Fruit fly (Drosophila melanogaster) whole organism, embryonic: ENCODE results near the gene CG3652.
A peak's percentile ranks its signal among the peaks of the same experiment; 100 is the strongest.

Source experiments
- Atf-2 ChIP-seq: fragments of 200-800 bp; sonication (Bioruptor generic); optimal IDR thresholded peaks from 2 replicates; lab custom pipeline; 2016; ENCODE audit warnings: missing biosample characterization, missing genetic modification characterization
- CG10321 ChIP-seq: fragments of 200-800 bp; sonication (Bioruptor generic); IDR thresholded peaks from 2 replicates; pipeline ENCODE4 v1.3.6; 2022; ENCODE audit warnings: missing biosample characterization, missing genetic modification characterization
- CG13624 ChIP-seq: fragments of 200-800 bp; sonication (Bioruptor generic); optimal IDR thresholded peaks from 2 replicates; lab custom pipeline; 2016; ENCODE audit warnings: missing biosample characterization, missing genetic modification characterization
- CG13894 ChIP-seq: fragments of 200-800 bp; sonication (Bioruptor generic); optimal IDR thresholded peaks from 3 replicates; lab custom pipeline; 2018; ENCODE audit warnings: missing biosample characterization, mild to moderate bottlenecking, missing genetic modification characterization, moderate library complexity
- CG15073 ChIP-seq: fragments of 200-800 bp; sonication (Bioruptor generic); optimal IDR thresholded peaks from 2 replicates; lab custom pipeline; 2016; ENCODE audit warnings: missing biosample characterization, missing genetic modification characterization
- CG16815 ChIP-seq: fragments of 200-800 bp; sonication (Bioruptor generic); optimal IDR thresholded peaks from 3 replicates; lab custom pipeline; 2017; ENCODE audit warnings: missing biosample characterization, mild to moderate bottlenecking, missing genetic modification characterization
- CG18619 ChIP-seq: fragments of 200-800 bp; sonication (Bioruptor generic); optimal IDR thresholded peaks from 3 replicates; lab custom pipeline; 2017; ENCODE audit warnings: missing biosample characterization, mild to moderate bottlenecking, missing genetic modification characterization
- CG3065 ChIP-seq: fragments of 200-800 bp; sonication (Bioruptor generic); optimal IDR thresholded peaks from 2 replicates; lab custom pipeline; 2016; ENCODE audit warnings: missing biosample characterization, missing genetic modification characterization
- CG3163 ChIP-seq: fragments of 200-800 bp; sonication (Bioruptor generic); optimal IDR thresholded peaks from 3 replicates; lab custom pipeline; 2016; ENCODE audit warnings: missing biosample characterization, missing genetic modification characterization
- CG34224 ChIP-seq: fragments of 200-800 bp; sonication (Bioruptor generic); IDR thresholded peaks from 3 replicates; pipeline ENCODE4 v1.3.6; 2022; ENCODE audit warnings: missing biosample characterization, missing genetic modification characterization; ENCODE audit not compliant: partially characterized antibody
- CG3995 ChIP-seq: fragments of 200-800 bp; sonication (Bioruptor generic); optimal IDR thresholded peaks from 3 replicates; lab custom pipeline; 2016; ENCODE audit warnings: missing biosample characterization, missing genetic modification characterization
- CG4854 ChIP-seq: fragments of 200-800 bp; sonication (Bioruptor generic); optimal IDR thresholded peaks from 2 replicates; lab custom pipeline; 2016; ENCODE audit warnings: missing biosample characterization, missing genetic modification characterization, inconsistent platforms
- CTCF ChIP-seq: fragments of 200-800 bp; sonication (Bioruptor generic); optimal IDR thresholded peaks from 2 replicates; lab custom pipeline; 2017; ENCODE audit warnings: missing biosample characterization, mild to moderate bottlenecking, missing genetic modification characterization, moderate library complexity
- CkIIα-i1 ChIP-seq: fragments of 200-800 bp; sonication (Bioruptor generic); IDR thresholded peaks from 2 replicates; pipeline ENCODE4 v1.3.6; 2022; ENCODE audit warnings: missing biosample characterization, missing genetic modification characterization
- E2f2 ChIP-seq: fragments of 200-800 bp; sonication (Bioruptor generic); IDR thresholded peaks from 2 replicates; pipeline ENCODE4 v1.3.6; 2022; ENCODE audit warnings: missing biosample characterization, missing genetic modification characterization
- Fer3 ChIP-seq: fragments of 200-800 bp; sonication (Bioruptor generic); optimal IDR thresholded peaks from 2 replicates; lab custom pipeline; 2018; ENCODE audit warnings: missing biosample characterization, mild to moderate bottlenecking, missing genetic modification characterization, moderate library complexity
- H15 ChIP-seq: fragments of 200-800 bp; sonication (Bioruptor generic); IDR thresholded peaks from 3 replicates; pipeline ENCODE4 v1.3.6; 2022; ENCODE audit warnings: missing biosample characterization, missing genetic modification characterization
- HLH3B ChIP-seq: fragments of 200-800 bp; sonication (Bioruptor generic); IDR thresholded peaks from 2 replicates; pipeline ENCODE4 v1.3.6; 2022; ENCODE audit warnings: missing biosample characterization, missing genetic modification characterization
- HmgZ ChIP-seq: fragments of 200-800 bp; sonication (Bioruptor generic); optimal IDR thresholded peaks from 2 replicates; lab custom pipeline; 2018; ENCODE audit warnings: missing biosample characterization, mild to moderate bottlenecking, missing genetic modification characterization
- Max ChIP-seq: fragments of 200-800 bp; sonication (Bioruptor generic); optimal IDR thresholded peaks from 2 replicates; lab custom pipeline; 2016; ENCODE audit warnings: missing biosample characterization, mild to moderate bottlenecking, missing genetic modification characterization
- Meics ChIP-seq: fragments of 200-800 bp; sonication (Bioruptor generic); optimal IDR thresholded peaks from 2 replicates; lab custom pipeline; 2017; ENCODE audit warnings: missing biosample characterization, mild to moderate bottlenecking, missing genetic modification characterization
- Opbp ChIP-seq: fragments of 200-800 bp; sonication (Bioruptor generic); IDR thresholded peaks from 3 replicates; pipeline ENCODE4 v1.3.6; 2022; ENCODE audit warnings: missing biosample characterization, missing genetic modification characterization; ENCODE audit not compliant: partially characterized antibody
- Spps ChIP-seq: fragments of 200-800 bp; sonication (Bioruptor generic); optimal IDR thresholded peaks from 2 replicates; lab custom pipeline; 2018; ENCODE audit warnings: missing biosample characterization, mild to moderate bottlenecking, missing genetic modification characterization
- Trl ChIP-seq, 3 experiments: fragments of >200 bp in 2 of 3; fragments of 200-800 bp in 1 of 3; sonication (Bioruptor generic) in 1 of 3; optimal IDR thresholded peaks; 2 replicates in 1 of 3; 3 replicates in 2 of 3; lab custom pipeline; 2016 to 2017; ENCODE audit warnings: missing biosample characterization in 1 of 3, missing genetic modification characterization in 1 of 3
- aop ChIP-seq: fragments of 200-800 bp; sonication (Bioruptor generic); IDR thresholded peaks from 2 replicates; pipeline ENCODE4 v1.3.6; 2022; ENCODE audit warnings: missing biosample characterization, missing genetic modification characterization
- ara ChIP-seq: fragments of 200-800 bp; sonication (Bioruptor generic); IDR thresholded peaks from 2 replicates; pipeline ENCODE4 v1.3.6; 2022; ENCODE audit warnings: missing biosample characterization, missing genetic modification characterization
- bbx ChIP-seq: fragments of 200-800 bp; sonication (Bioruptor generic); IDR thresholded peaks from 2 replicates; pipeline ENCODE4 v1.3.6; 2022; ENCODE audit warnings: missing biosample characterization, missing genetic modification characterization; ENCODE audit not compliant: partially characterized antibody
- crc ChIP-seq: fragments of 200-800 bp; sonication (Bioruptor generic); optimal IDR thresholded peaks from 2 replicates; lab custom pipeline; 2016; ENCODE audit warnings: missing biosample characterization, missing genetic modification characterization
- danr ChIP-seq: fragments of 200-800 bp; sonication (Bioruptor generic); IDR thresholded peaks from 2 replicates; pipeline ENCODE4 v1.3.6; 2022; ENCODE audit warnings: missing biosample characterization, missing genetic modification characterization
- fru ChIP-seq: fragments of >200 bp; optimal IDR thresholded peaks from 2 replicates; lab custom pipeline; 2017
- ftz-f1 ChIP-seq: fragments of 200-800 bp; sonication (Bioruptor generic); optimal IDR thresholded peaks from 2 replicates; lab custom pipeline; 2016; ENCODE audit warnings: missing biosample characterization, missing genetic modification characterization
- grau ChIP-seq: fragments of 200-800 bp; optimal IDR thresholded peaks from 3 replicates; lab custom pipeline; 2019; ENCODE audit warnings: missing biosample characterization, mild to moderate bottlenecking, missing genetic modification characterization, moderate library complexity
- hb ChIP-seq: fragments of 200-800 bp; sonication (Bioruptor generic); IDR thresholded peaks from 3 replicates; pipeline ENCODE4 v1.3.6; 2022; ENCODE audit warnings: missing biosample characterization, missing genetic modification characterization; ENCODE audit not compliant: partially characterized antibody
- ind ChIP-seq: fragments of 200-800 bp; sonication (Bioruptor generic); optimal IDR thresholded peaks from 3 replicates; lab custom pipeline; 2016; ENCODE audit warnings: missing biosample characterization, missing genetic modification characterization
- jumu ChIP-seq: fragments of 200-800 bp; sonication (Bioruptor generic); optimal IDR thresholded peaks from 3 replicates; lab custom pipeline; 2016; ENCODE audit warnings: missing biosample characterization, missing genetic modification characterization
- lab ChIP-seq: fragments of 200-800 bp; sonication (Bioruptor generic); optimal IDR thresholded peaks from 3 replicates; lab custom pipeline; 2017; ENCODE audit warnings: missing biosample characterization, missing genetic modification characterization, mild to moderate bottlenecking, moderate library complexity, missing genetic modification reagents
- lola ChIP-seq, 3 experiments: fragments of >200 bp in 2 of 3; fragments of 200-800 bp in 1 of 3; sonication (Bioruptor generic) in 1 of 3; optimal IDR thresholded peaks; 2 replicates each; lab custom pipeline; 2017 to 2019; ENCODE audit warnings: missing biosample characterization in 3 of 3, missing genetic modification characterization in 3 of 3, mild to moderate bottlenecking in 1 of 3, moderate library complexity in 1 of 3
- otp ChIP-seq: fragments of 200-800 bp; sonication (Bioruptor generic); IDR thresholded peaks from 3 replicates; pipeline ENCODE4, ENCODE4 v1.3.6; 2022; ENCODE audit warnings: missing biosample characterization, missing genetic modification characterization
- psq ChIP-seq: fragments of 200-800 bp; sonication (Bioruptor generic); optimal IDR thresholded peaks from 2 replicates; lab custom pipeline; 2017; ENCODE audit warnings: missing biosample characterization, missing genetic modification characterization
- run ChIP-seq: fragments of 200-800 bp; sonication (Bioruptor generic); optimal IDR thresholded peaks from 3 replicates; lab custom pipeline; 2018; ENCODE audit warnings: missing biosample characterization, mild to moderate bottlenecking, missing genetic modification characterization
- sc ChIP-seq, 3 experiments: fragments of >200 bp in 2 of 3; fragments of 200-800 bp in 1 of 3; sonication (Bioruptor generic) in 1 of 3; optimal IDR thresholded peaks; 2 replicates in 2 of 3; 3 replicates in 1 of 3; lab custom pipeline; 2017; ENCODE audit warnings: mild to moderate bottlenecking in 1 of 3, missing biosample characterization in 1 of 3, missing genetic modification characterization in 1 of 3, missing genetic modification reagents in 1 of 3
- sisA ChIP-seq: fragments of 200-800 bp; sonication (Bioruptor generic); IDR thresholded peaks from 2 replicates; pipeline ENCODE4 v1.3.6; 2022; ENCODE audit warnings: missing biosample characterization, missing genetic modification characterization
- sob ChIP-seq: fragments of 200-800 bp; sonication (Bioruptor generic); IDR thresholded peaks from 2 replicates; pipeline ENCODE4 v1.3.6; 2022; ENCODE audit warnings: missing biosample characterization, missing genetic modification characterization
- tll ChIP-seq, 2 experiments: fragments of 200-800 bp in 1 of 2; fragments of >200 bp in 1 of 2; sonication (Bioruptor generic) in 1 of 2; optimal IDR thresholded peaks; 2 replicates each; lab custom pipeline; 2017 to 2019; ENCODE audit warnings: missing biosample characterization in 2 of 2, missing genetic modification characterization in 2 of 2, mild to moderate bottlenecking in 1 of 2, moderate library complexity in 1 of 2
- unc-4 ChIP-seq: fragments of 200-800 bp; sonication (Bioruptor generic); IDR thresholded peaks from 2 replicates; pipeline ENCODE4 v1.3.6; 2022; ENCODE audit warnings: missing biosample characterization, missing genetic modification characterization; ENCODE audit not compliant: partially characterized antibody
- usp ChIP-seq: fragments of >200 bp; optimal IDR thresholded peaks from 2 replicates; lab custom pipeline; 2017; ENCODE audit warnings: missing biosample characterization, missing genetic modification characterization

The CG3652 gene

dm6 chr2L:4372802-4373570 lies 20.7 kb downstream of the CG3652 start (continued):
- no peak for TF ChIP-seq hb (GFP tag; lab: Robert Waterston, UW)
- TF ChIP-seq Fer3 (tag; lab: Kevin White, UChicago): no peak
- no peak for TF ChIP-seq bbx (GFP tag; lab: Robert Waterston, UW)
- no peak for TF ChIP-seq CG13624
- no peak for TF ChIP-seq sisA (GFP tag; lab: Robert Waterston, UW)
- TF ChIP-seq Trl (optimal IDR thresholded peaks at IDR 0.05; lab: Kevin White, UChicago): no peak
- TF ChIP-seq Trl (GFP tag; optimal IDR thresholded peaks at IDR 0.05; lab: Kevin White, UChicago): no peak
- TF ChIP-seq aop (GFP tag; lab: Robert Waterston, UW): no peak

- TF ChIP-seq usp (GFP tag; lab: Kevin White, UChicago) (no peak), CG4854 (GFP tag; lab: Kevin White, UChicago) (no peak), CG13624 (no peak), CG16815 (GFP tag; lab: Kevin White, UChicago) (peak; percentile 62), sob (no peak), Atf-2 (GFP tag; lab: Kevin White, UChicago) (no peak), psq (GFP tag; lab: Kevin White, UChicago) (no peak), run (tag; lab: Kevin White, UChicago) (peak; percentile 47), fru (lab: Kevin White, UChicago) (no peak), jumu (GFP tag; lab: Kevin White, UChicago) (no peak), CTCF (GFP tag; lab: Kevin White, UChicago) (peak; percentile 16), sc (optimal IDR thresholded peaks at IDR 0.05; lab: Kevin White, UChicago) (no peak), sc (GFP tag; optimal IDR thresholded peaks at IDR 0.05; lab: Kevin White, UChicago) (peak; percentile 64), crc (GFP tag; lab: Kevin White, UChicago) (no peak), CkIIα-i1 (GFP tag; lab: Robert Waterston, UW) (no peak), otp (no peak), CG3995 (no peak), ind (GFP tag; lab: Kevin White, UChicago) (peak; percentile 44), Opbp (GFP tag; lab: Robert Waterston, UW) (peak; percentile 53; the same call in 1 of the 3 replicates), CG13894 (tag; lab: Kevin White, UChicago) (no peak), danr (no peak), Meics (peak; percentile 28), HLH3B (GFP tag; lab: Robert Waterston, UW) (0 out of 2 replicates have a peak, but pooled peaks have one; percentile 5), E2f2 (GFP tag; lab: Robert Waterston, UW) (peak; percentile 18; the same call in 1 of the 2 replicates), lab (GFP tag; lab: Kevin White, UChicago) (peak; percentile 52), ftz-f1 (GFP tag; lab: Kevin White, UChicago) (no peak), Spps (tag; lab: Kevin White, UChicago) (peak; percentile 74), CG18619 (peak; percentile 46), CG3163 (GFP tag; lab: Kevin White, UChicago) (no peak), CG15073 (no peak), H15 (GFP tag; lab: Robert Waterston, UW) (no peak), lola (GFP tag; optimal IDR thresholded peaks at IDR 0.05; lab: Kevin White, UChicago) (peak in 1 of 3 experiments; percentile 88), Max (GFP tag; lab: Kevin White, UChicago) (peak; percentile 13), CG34224 (GFP tag; lab: Robert Waterston, UW) (no peak; the same call in 2 of the 3 replicates), unc-4 (GFP tag; lab: Robert Waterston, UW) (no peak), grau (tag; lab: Kevin White, UChicago) (peak; percentile 75), ara (no peak; the same call in 1 of the 2 replicates), HmgZ (tag; lab: Kevin White, UChicago) (no peak), CG3065 (GFP tag; lab: Kevin White, UChicago) (peak; percentile 49), tll (GFP tag; optimal IDR thresholded peaks at IDR 0.05; lab: Kevin White, UChicago) (peak; percentile 23 to 67), CG10321 (GFP tag; lab: Robert Waterston, UW) (peak; percentile 81)
These were observed 22.1 kb downstream of the CG3652 start for dm6 chr2L:4371516-4372136.
